Fruit fly (Drosophila melanogaster) whole organism, prepupa: Measurements from ENCODE around the gene Rok.

ENCODE experiments used
- CG1621 ChIP-seq: fragments of 200-800 bp; sonication (Bioruptor generic); optimal IDR thresholded peaks from 3 replicates; lab custom pipeline; 2018; ENCODE audit warnings: missing biosample characterization, mild to moderate bottlenecking, missing genetic modification characterization
- CG6163 ChIP-seq: fragments of 200-800 bp; sonication (Bioruptor generic); IDR thresholded peaks from 3 replicates; pipeline ENCODE4 v1.3.6; 2022; ENCODE audit warnings: missing biosample characterization, missing genetic modification characterization
- CG6854 ChIP-seq: fragments of 200-800 bp; sonication (Bioruptor generic); optimal IDR thresholded peaks from 2 replicates; lab custom pipeline; 2017; ENCODE audit warnings: missing biosample characterization, mild to moderate bottlenecking, missing genetic modification characterization
- CG9139 ChIP-seq: fragments of 200-800 bp; sonication (Bioruptor generic); optimal IDR thresholded peaks from 3 replicates; lab custom pipeline; 2017; ENCODE audit warnings: missing biosample characterization, mild to moderate bottlenecking, missing genetic modification characterization
- Eip78C ChIP-seq: fragments of 200-800 bp; sonication (Bioruptor generic); peaks from one replicate; lab custom pipeline; 2016; ENCODE audit warnings: missing biosample characterization, missing genetic modification characterization
- Hr39 ChIP-seq: fragments of 200-800 bp; sonication (Bioruptor generic); optimal IDR thresholded peaks from 2 replicates; lab custom pipeline; 2016; ENCODE audit warnings: missing biosample characterization, missing genetic modification characterization
- OdsH ChIP-seq: fragments of 200-800 bp; sonication (Bioruptor generic); optimal IDR thresholded peaks from 3 replicates; lab custom pipeline; 2016; ENCODE audit warnings: missing biosample characterization, missing genetic modification characterization
- Sox14 ChIP-seq: fragments of 200-800 bp; sonication (Bioruptor generic); optimal IDR thresholded peaks from 3 replicates; lab custom pipeline; 2016; ENCODE audit warnings: missing biosample characterization, missing genetic modification characterization
- acj6 ChIP-seq: fragments of 200-800 bp; sonication (Bioruptor generic); optimal IDR thresholded peaks from 3 replicates; lab custom pipeline; 2016; ENCODE audit warnings: missing biosample characterization, missing genetic modification characterization
- svp ChIP-seq: fragments of 200-800 bp; sonication (Bioruptor generic); peaks from one replicate; lab custom pipeline; 2016; ENCODE audit warnings: missing biosample characterization, missing genetic modification characterization

DNA sequence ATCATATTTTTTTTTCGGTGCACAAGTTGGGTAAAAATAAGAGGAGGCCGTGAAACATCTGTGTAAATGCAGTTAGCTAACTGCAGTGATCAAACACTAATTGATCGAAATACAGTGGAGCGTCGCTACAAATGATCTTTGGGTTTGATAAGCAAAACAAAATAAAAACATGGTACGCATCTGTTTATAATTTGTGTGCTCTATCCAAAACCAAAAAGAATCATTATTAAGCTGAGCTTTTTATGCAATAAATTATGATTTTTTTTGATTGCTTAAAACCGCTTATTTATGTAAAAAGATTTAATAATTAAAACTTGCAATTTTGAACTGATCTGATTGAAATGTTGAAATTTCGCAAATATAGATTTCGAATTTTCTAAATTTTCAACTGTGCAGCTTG, 33.0 kb upstream of the Rok start:
- TF ChIP-seq OdsH (GFP tag; lab: Kevin White, UChicago) = peak; percentile 14
- no peak for TF ChIP-seq CG9139 (GFP tag; lab: Kevin White, UChicago)
- TF ChIP-seq CG6163 (GFP tag; lab: Robert Waterston, UW) = no peak
- peak; percentile 45 for TF ChIP-seq Eip78C (GFP tag; lab: Kevin White, UChicago)
- no peak for TF ChIP-seq svp (GFP tag; lab: Kevin White, UChicago)
- no peak for TF ChIP-seq acj6 (GFP tag; lab: Kevin White, UChicago)
- peak; percentile 29 for TF ChIP-seq Hr39
- TF ChIP-seq Sox14 = no peak
- TF ChIP-seq CG6854 (GFP tag; lab: Kevin White, UChicago) = no peak
- no peak for TF ChIP-seq CG1621 (tag; lab: Kevin White, UChicago)
